Worm (Caenorhabditis elegans) whole organism, L1 larva: ENCODE measurements around the gene F54F2.7.

Experiments used
- efl-1 ChIP-seq, 4 experiments: fragments of 150-350 bp; optimal IDR thresholded peaks in 3 of 4; peaks in 1 of 4; 1 replicate in 1 of 4; 2 replicates in 3 of 4; lab custom pipeline; 2014; ENCODE audit warnings: missing biosample characterization in 2 of 4, missing genetic modification characterization in 2 of 4, missing genetic modification reagents in 2 of 4
- elt-2 ChIP-seq: sonication (generic microtip); optimal IDR thresholded peaks from 2 replicates; lab custom pipeline; 2016; ENCODE audit warnings: missing genetic modification characterization, mild to moderate bottlenecking, inconsistent platforms, missing compliant biosample characterization, missing genetic modification reagents
- lin-39 ChIP-seq: fragments of 150-350 bp; optimal IDR thresholded peaks from 2 replicates; lab custom pipeline; 2014; ENCODE audit warnings: missing biosample characterization, missing genetic modification reagents, missing genetic modification characterization
- nhr-237 ChIP-seq: fragments of 150-350 bp; optimal IDR thresholded peaks from 2 replicates; lab custom pipeline; 2014; ENCODE audit warnings: missing biosample characterization, missing genetic modification characterization
- nhr-28 ChIP-seq: fragments of 150-350 bp; optimal IDR thresholded peaks from 2 replicates; lab custom pipeline; 2014; ENCODE audit warnings: missing biosample characterization, missing genetic modification characterization
- rnt-1 ChIP-seq: sonication (generic microtip); optimal IDR thresholded peaks from 2 replicates; lab custom pipeline; 2016; ENCODE audit warnings: mild to moderate bottlenecking, missing genetic modification characterization, moderate library complexity, missing compliant biosample characterization
- sup-37 ChIP-seq: fragments of 200-800 bp; sonication (Bioruptor generic); optimal IDR thresholded peaks from 2 replicates; lab custom pipeline; 2018; ENCODE audit warnings: mild to moderate bottlenecking, missing genetic modification characterization, missing compliant biosample characterization
- zag-1 ChIP-seq: fragments of 150-350 bp; optimal IDR thresholded peaks from 2 replicates; lab custom pipeline; 2014; ENCODE audit warnings: missing biosample characterization, missing genetic modification characterization

DNA sequence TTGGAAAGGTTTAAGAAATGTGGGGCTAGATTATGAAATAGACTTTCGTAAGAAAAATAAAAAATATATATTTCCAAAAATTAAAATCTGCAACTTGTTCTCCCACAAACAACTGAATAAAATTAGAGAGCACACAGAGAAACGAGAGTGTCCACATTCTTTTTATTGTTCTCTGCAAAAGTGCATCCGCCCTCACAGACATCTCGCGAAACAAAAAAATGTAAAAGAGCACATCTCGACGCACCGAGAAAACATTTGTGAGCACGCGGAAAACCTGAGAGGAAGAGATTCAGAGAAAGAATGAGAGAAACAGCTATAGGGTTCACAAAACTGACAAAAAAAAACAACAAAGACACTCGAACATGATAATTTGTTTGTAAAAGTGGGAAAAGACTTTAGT lies 25.1 kb downstream of the F54F2.7 start:
- TF ChIP-seq zag-1 (no peak), sup-37 (GFP tag; lab: Kevin White, UChicago) (no peak), rnt-1 (tag; lab: Kevin White, UChicago) (no peak), nhr-237 (tag; lab: Kevin White, UChicago) (no peak), lin-39 (no peak), nhr-28 (tag; lab: Kevin White, UChicago) (no peak), efl-1 (optimal IDR thresholded peaks at IDR 0.05; lab: Kevin White, UChicago) (no peak), efl-1 (GFP tag; optimal IDR thresholded peaks at IDR 0.05 in 1 of 2; lab: Kevin White, UChicago) (peak; percentile 2 to 3), elt-2 (no peak)
